Worm (Caenorhabditis elegans) whole organism, early embryonic: Measurements from ENCODE around the gene ZK546.2.

Experiments
- B0310.2 ChIP-seq: sonication (generic microtip); optimal IDR thresholded peaks from 2 replicates; lab custom pipeline; 2016; ENCODE audit warnings: mild to moderate bottlenecking, missing genetic modification characterization, missing compliant biosample characterization
- F13C5.2 ChIP-seq: sonication (generic microtip); optimal IDR thresholded peaks from 2 replicates; lab custom pipeline; 2017; ENCODE audit warnings: mild to moderate bottlenecking, missing genetic modification characterization, inconsistent platforms, missing compliant biosample characterization
- aly-1 ChIP-seq: sonication (generic microtip); optimal IDR thresholded peaks from 2 replicates; lab custom pipeline; 2016; ENCODE audit warnings: missing genetic modification characterization, missing compliant biosample characterization
- ama-1 ChIP-seq: fragments of 150-350 bp; optimal IDR thresholded peaks from 2 replicates; lab custom pipeline; 2014
- ceh-13 ChIP-seq: fragments of 200-800 bp; sonication (Bioruptor generic); optimal IDR thresholded peaks from 2 replicates; lab custom pipeline; 2018; ENCODE audit warnings: mild to moderate bottlenecking, missing genetic modification characterization, missing compliant biosample characterization
- ceh-36 ChIP-seq: sonication (generic microtip); optimal IDR thresholded peaks from 2 replicates; lab custom pipeline; 2016; ENCODE audit warnings: missing genetic modification characterization, inconsistent platforms, missing compliant biosample characterization
- ets-7 ChIP-seq: sonication (generic microtip); optimal IDR thresholded peaks from 2 replicates; lab custom pipeline; 2016; ENCODE audit warnings: missing genotype, missing genetic modification characterization, missing compliant biosample characterization
- flt-1 ChIP-seq: fragments of 200-800 bp; sonication (Bioruptor generic); IDR thresholded peaks from 2 replicates; pipeline ENCODE4 v1.3.6; 2022; ENCODE audit warnings: missing genetic modification characterization, missing compliant biosample characterization
- hmbx-1 ChIP-seq: sonication (generic microtip); optimal IDR thresholded peaks from 2 replicates; lab custom pipeline; 2016; ENCODE audit warnings: mild to moderate bottlenecking, missing genetic modification characterization, missing compliant biosample characterization
- hmg-4 ChIP-seq: fragments of 200-800 bp; sonication (Bioruptor generic); optimal IDR thresholded peaks from 2 replicates; lab custom pipeline; 2018; ENCODE audit warnings: mild to moderate bottlenecking, missing genetic modification characterization, missing compliant biosample characterization
- hnd-1 ChIP-seq: sonication (generic microtip); optimal IDR thresholded peaks from 2 replicates; lab custom pipeline; 2016; ENCODE audit warnings: missing genetic modification characterization, missing compliant biosample characterization
- pes-1 ChIP-seq: fragments of 200-800 bp; sonication (Bioruptor generic); IDR thresholded peaks from 2 replicates; pipeline ENCODE4 v1.3.6; 2022; ENCODE audit warnings: missing genetic modification reagents, missing genetic modification characterization, missing compliant biosample characterization
- scrt-1 ChIP-seq: fragments of 200-800 bp; sonication (Bioruptor generic); IDR thresholded peaks from 2 replicates; pipeline ENCODE4 v1.3.6; 2022; ENCODE audit warnings: missing genetic modification characterization, missing compliant biosample characterization
- sea-1 ChIP-seq: fragments of 200-800 bp; sonication (Bioruptor generic); conservative IDR thresholded peaks from 2 replicates; pipeline ENCODE4 v1.3.6; 2022; ENCODE audit warnings: missing genetic modification characterization, missing compliant biosample characterization
- tbx-11 ChIP-seq: fragments of 200-800 bp; sonication (Bioruptor generic); IDR thresholded peaks from 2 replicates; pipeline ENCODE4 v1.3.6; 2022; ENCODE audit warnings: missing genetic modification characterization, missing compliant biosample characterization
- tbx-37 ChIP-seq: fragments of 200-800 bp; sonication (Bioruptor generic); conservative IDR thresholded peaks from 2 replicates; pipeline ENCODE4 v1.3.6; 2022; ENCODE audit warnings: missing genetic modification reagents, missing genetic modification characterization, missing compliant biosample characterization
- tra-4 ChIP-seq: sonication (generic microtip); optimal IDR thresholded peaks from 2 replicates; lab custom pipeline; 2017; ENCODE audit warnings: missing genetic modification characterization, missing compliant biosample characterization

ZK546.2 gene

DNA sequence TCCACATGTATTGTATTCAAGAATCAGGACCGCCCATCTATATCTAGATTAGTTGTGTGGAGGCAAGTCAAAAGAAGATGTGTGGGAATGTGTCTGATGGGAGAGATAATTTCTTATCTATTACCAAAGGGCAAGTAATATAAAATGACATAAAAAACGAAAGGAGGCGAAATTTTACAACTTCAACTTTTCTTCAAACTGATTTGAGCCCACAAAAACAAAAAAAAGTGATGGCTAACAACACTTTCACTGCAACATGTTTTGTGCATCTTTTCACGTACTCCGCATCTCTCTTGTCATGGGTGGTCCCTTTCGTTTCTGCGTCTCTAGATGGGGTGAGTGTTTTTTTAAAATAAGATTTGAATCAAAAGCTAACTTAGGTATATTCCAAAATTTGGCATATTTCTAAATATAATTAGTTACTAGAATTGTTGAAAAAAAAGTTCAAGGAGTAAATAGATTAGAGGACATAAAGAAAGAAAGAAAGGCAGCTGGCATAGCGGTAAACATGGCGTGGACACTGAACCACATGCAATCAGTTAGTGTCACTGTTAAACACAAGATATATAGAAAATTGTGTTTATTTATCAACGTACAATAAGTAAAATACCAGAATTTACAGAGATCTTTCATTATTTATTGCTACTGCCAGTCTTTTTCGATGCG, 4.2 kb upstream of the ZK546.2 start, which contains the start of gene ZK546.19:
ZK546.19 (plus strand) TSS at position 186 of the 666 bp plus-strand sequence.
- no peak for TF ChIP-seq F13C5.2
- no peak for TF ChIP-seq ets-7 (tag; lab: Kevin White, UChicago)
- TF ChIP-seq hmbx-1 (tag; lab: Kevin White, UChicago) = no peak
- no peak for TF ChIP-seq scrt-1 (GFP tag; lab: Robert Waterston, UW)
- TF ChIP-seq B0310.2 = no peak
- TF ChIP-seq sea-1 (GFP tag; lab: Robert Waterston, UW) = no peak
- TF ChIP-seq aly-1 (tag; lab: Kevin White, UChicago) = no peak
- TF ChIP-seq flt-1 (GFP tag; lab: Robert Waterston, UW) = no peak
- no peak for TF ChIP-seq ceh-13 (GFP tag; lab: Kevin White, UChicago)
- TF ChIP-seq pes-1 (GFP tag; lab: Robert Waterston, UW) = no peak
- TF ChIP-seq hmg-4 (GFP tag; lab: Kevin White, UChicago) = no peak

DNA sequence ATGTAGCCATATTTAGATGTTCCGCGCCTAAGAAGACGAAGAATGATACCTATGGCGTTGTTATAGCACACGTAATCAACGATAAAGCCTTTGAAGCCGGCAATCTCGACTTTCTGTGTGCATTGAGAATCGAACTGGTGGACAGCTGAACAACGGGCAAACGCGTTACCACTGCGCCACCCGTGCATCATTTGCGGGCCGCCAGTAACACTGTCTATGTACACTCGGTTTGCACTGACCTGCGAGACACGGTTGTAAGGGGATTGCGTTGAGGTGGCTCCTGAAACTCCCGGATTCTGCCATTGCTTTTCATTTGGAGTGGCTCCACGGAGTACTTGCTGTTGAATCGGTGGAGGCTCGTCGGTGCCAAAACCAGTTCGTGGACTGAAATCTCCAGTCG, 3.4 kb upstream of the ZK546.2 start:
- peak; percentile 89 for TF ChIP-seq ceh-36
- TF ChIP-seq pes-1 (GFP tag; lab: Robert Waterston, UW) = peak; percentile 90
- TF ChIP-seq tra-4 (tag; lab: Kevin White, UChicago) = no peak
- TF ChIP-seq tbx-37 (GFP tag; lab: Robert Waterston, UW) = peak; percentile 71
- peak; percentile 79 for TF ChIP-seq ceh-13 (GFP tag; lab: Kevin White, UChicago)
- TF ChIP-seq hnd-1 (tag; lab: Kevin White, UChicago) = peak; percentile 47
- TF ChIP-seq F13C5.2 = peak; percentile 68
- TF ChIP-seq hmbx-1 (tag; lab: Kevin White, UChicago) = peak; percentile 58
- TF ChIP-seq flt-1 (GFP tag; lab: Robert Waterston, UW) = peak; percentile 79
- peak; percentile 74; the same call in 1 of the 2 replicates for TF ChIP-seq tbx-11 (GFP tag; lab: Robert Waterston, UW)
- peak; percentile 87 for TF ChIP-seq aly-1 (tag; lab: Kevin White, UChicago)
- peak; percentile 29 for TF ChIP-seq ets-7 (tag; lab: Kevin White, UChicago)
- TF ChIP-seq ama-1 (lab: Kevin White, UChicago) = peak; percentile 22
- TF ChIP-seq B0310.2 = peak; percentile 83
- TF ChIP-seq sea-1 (GFP tag; lab: Robert Waterston, UW) = peak; percentile 79
- TF ChIP-seq scrt-1 (GFP tag; lab: Robert Waterston, UW) = peak; percentile 85
- TF ChIP-seq hmg-4 (GFP tag; lab: Kevin White, UChicago) = peak; percentile 95

DNA sequence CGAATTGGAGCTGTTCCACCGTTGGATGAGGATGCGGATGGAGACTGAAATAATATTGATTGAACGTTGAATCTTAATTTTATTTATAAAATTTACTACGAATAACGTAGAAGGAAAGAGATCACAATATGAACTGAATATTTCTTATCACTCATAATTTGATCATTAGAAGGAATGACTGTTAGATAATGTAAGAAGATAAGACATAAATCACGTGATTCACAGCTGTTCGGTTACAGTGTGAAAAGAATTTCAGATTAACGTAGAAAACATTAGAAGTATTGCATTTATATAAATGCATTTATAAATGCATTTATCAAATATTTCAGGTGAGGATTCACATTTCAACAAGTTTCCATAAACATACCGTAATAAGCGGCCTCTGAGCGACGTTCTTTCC, 3.0 kb upstream of the ZK546.2 start:
- TF ChIP-seq tra-4 (tag; lab: Kevin White, UChicago) (no peak), hmbx-1 (tag; lab: Kevin White, UChicago) (no peak), pes-1 (GFP tag; lab: Robert Waterston, UW) (no peak), aly-1 (tag; lab: Kevin White, UChicago) (no peak), flt-1 (GFP tag; lab: Robert Waterston, UW) (no peak), B0310.2 (no peak), tbx-37 (GFP tag; lab: Robert Waterston, UW) (no peak)

DNA sequence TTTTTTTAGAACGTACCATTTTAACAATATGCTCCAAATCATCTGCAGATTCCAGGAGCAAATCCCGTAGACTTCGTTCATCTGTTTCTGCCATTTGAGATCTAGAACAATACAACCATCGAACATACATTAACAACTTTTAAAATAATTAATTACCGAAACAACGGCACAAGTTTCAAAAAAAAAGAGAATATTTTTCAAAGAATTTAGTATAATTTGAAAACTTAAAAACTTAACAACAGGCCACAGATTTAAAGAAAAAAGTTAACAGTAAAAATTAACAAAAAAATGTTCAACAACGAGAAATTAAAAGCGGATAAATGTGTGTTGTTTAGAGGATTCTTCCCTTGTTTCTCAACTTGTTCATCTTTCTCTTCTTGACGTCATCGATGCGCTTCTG, 2.0 kb upstream of the ZK546.2 start, which contains the start of gene mdt-4:
mdt-4 (minus strand) TSS at position 101 of the 400 bp plus-strand sequence.
- TF ChIP-seq tbx-11 (GFP tag; lab: Robert Waterston, UW) (no peak), scrt-1 (GFP tag; lab: Robert Waterston, UW) (no peak), flt-1 (GFP tag; lab: Robert Waterston, UW) (no peak), tbx-37 (GFP tag; lab: Robert Waterston, UW) (no peak), tra-4 (tag; lab: Kevin White, UChicago) (no peak), hnd-1 (tag; lab: Kevin White, UChicago) (no peak), sea-1 (GFP tag; lab: Robert Waterston, UW) (no peak), ceh-36 (no peak), pes-1 (GFP tag; lab: Robert Waterston, UW) (no peak), B0310.2 (no peak), hmg-4 (GFP tag; lab: Kevin White, UChicago) (no peak), ets-7 (tag; lab: Kevin White, UChicago) (no peak), ama-1 (lab: Kevin White, UChicago) (no peak), F13C5.2 (no peak), hmbx-1 (tag; lab: Kevin White, UChicago) (no peak), aly-1 (tag; lab: Kevin White, UChicago) (no peak), ceh-13 (GFP tag; lab: Kevin White, UChicago) (no peak)

DNA sequence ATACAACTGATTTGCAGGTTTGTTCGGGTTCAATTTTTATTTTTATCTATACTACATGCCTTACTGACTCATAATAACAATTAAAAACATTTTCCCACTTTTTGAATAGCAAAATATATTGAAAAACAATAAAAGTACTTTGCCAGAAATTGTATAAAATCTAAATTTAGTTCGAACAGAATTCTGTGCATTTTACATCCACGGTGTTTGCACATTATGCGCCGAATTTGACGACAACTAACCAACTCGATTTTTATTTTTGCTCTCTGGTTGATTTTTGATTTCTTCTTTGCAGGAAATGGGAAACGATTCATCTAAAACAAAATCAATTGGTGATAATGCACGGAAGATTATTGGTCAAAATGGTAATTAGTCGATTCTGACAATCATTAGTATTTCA, 948 bp downstream of the ZK546.2 start:
- TF ChIP-seq tra-4 (tag; lab: Kevin White, UChicago) (no peak), hmbx-1 (tag; lab: Kevin White, UChicago) (no peak), tbx-37 (GFP tag; lab: Robert Waterston, UW) (no peak)

DNA sequence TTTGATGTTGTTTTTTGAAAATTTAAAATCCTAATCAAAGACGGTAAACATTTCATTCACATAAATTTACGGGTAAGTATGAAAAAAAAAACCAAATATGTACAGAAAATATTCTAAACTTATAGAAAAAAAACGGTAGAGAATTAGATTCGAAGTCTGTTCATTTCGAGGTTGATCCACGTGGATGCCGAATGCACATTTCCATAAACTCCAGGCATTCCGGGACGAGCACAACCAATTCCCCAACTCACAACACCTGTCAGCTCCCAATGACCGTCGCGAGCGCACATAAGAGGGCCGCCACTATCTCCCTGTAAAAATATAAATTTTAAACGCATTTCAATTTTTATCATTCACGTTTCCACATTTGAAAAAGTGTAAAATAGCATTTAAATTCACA, 2.3 kb downstream of the ZK546.2 start:
- TF ChIP-seq flt-1 (GFP tag; lab: Robert Waterston, UW) (no peak), hmbx-1 (tag; lab: Kevin White, UChicago) (no peak), scrt-1 (GFP tag; lab: Robert Waterston, UW) (no peak), tbx-37 (GFP tag; lab: Robert Waterston, UW) (no peak), pes-1 (GFP tag; lab: Robert Waterston, UW) (no peak), hmg-4 (GFP tag; lab: Kevin White, UChicago) (no peak), B0310.2 (no peak), hnd-1 (tag; lab: Kevin White, UChicago) (no peak)

DNA sequence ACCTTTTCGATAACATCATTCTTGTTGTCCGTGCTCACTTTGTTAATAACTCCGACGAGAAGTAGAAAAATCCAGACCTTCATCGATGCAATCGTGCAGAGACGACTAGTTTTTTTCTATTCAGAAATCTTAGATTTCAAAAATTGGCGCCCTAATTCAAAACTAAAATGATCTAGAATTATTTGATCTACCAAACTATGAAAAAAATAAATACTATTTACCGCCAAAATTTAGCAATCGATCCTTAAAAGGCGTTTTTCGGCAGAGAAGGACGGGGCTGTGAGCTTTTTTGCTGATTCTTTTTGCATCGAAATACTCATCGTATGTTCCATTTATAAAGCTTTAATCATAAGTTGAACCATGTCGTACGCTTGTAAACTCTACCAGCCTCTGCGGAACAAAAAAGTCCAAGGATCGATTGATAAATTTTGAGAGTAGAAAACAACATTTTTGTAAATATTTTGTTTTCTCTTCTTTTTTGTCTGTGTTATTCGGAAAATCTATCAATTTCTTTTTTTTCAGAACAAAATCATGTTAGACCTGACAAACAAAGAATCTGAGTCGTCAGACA, 3.6 kb downstream of the ZK546.2 start, which contains the start of the genes try-1 and zyg-12:
try-1 (minus strand) TSS at position 148 of the 571 bp plus-strand sequence.
zyg-12 (plus strand) TSS at position 521 of the 571 bp plus-strand sequence.
- TF ChIP-seq ama-1 (lab: Kevin White, UChicago) (no peak), tbx-37 (GFP tag; lab: Robert Waterston, UW) (no peak), hnd-1 (tag; lab: Kevin White, UChicago) (no peak), ets-7 (tag; lab: Kevin White, UChicago) (no peak), tbx-11 (GFP tag; lab: Robert Waterston, UW) (no peak), sea-1 (GFP tag; lab: Robert Waterston, UW) (no peak), B0310.2 (no peak), flt-1 (GFP tag; lab: Robert Waterston, UW) (no peak), tra-4 (tag; lab: Kevin White, UChicago) (no peak), hmbx-1 (tag; lab: Kevin White, UChicago) (no peak), F13C5.2 (no peak), scrt-1 (GFP tag; lab: Robert Waterston, UW) (no peak), ceh-36 (no peak), aly-1 (tag; lab: Kevin White, UChicago) (no peak), pes-1 (GFP tag; lab: Robert Waterston, UW) (no peak), ceh-13 (GFP tag; lab: Kevin White, UChicago) (no peak), hmg-4 (GFP tag; lab: Kevin White, UChicago) (no peak)
